Fruit fly (Drosophila melanogaster) whole organism, adult: ENCODE data around the gene CG46026.

Source experiments
- CG11617 ChIP-seq: fragments of 200-800 bp; sonication (Bioruptor generic); optimal IDR thresholded peaks from 2 replicates; lab custom pipeline; 2017; ENCODE audit warnings: mild to moderate bottlenecking, missing biosample characterization, missing genetic modification reagents, missing genetic modification characterization
- CG12768 ChIP-seq: fragments of 200-800 bp; sonication (Bioruptor generic); optimal IDR thresholded peaks from 2 replicates; lab custom pipeline; 2017; ENCODE audit warnings: missing biosample characterization, missing genetic modification characterization, mild to moderate bottlenecking, moderate library complexity, missing genetic modification reagents
- CG14711 ChIP-seq: fragments of 200-800 bp; sonication (Bioruptor generic); optimal IDR thresholded peaks from 2 replicates; lab custom pipeline; 2018; ENCODE audit warnings: missing biosample characterization, mild to moderate bottlenecking, missing genetic modification characterization, moderate library complexity
- CG1620 ChIP-seq: fragments of 200-800 bp; sonication (Bioruptor generic); optimal IDR thresholded peaks from 2 replicates; lab custom pipeline; 2016; ENCODE audit warnings: missing biosample characterization, missing genetic modification characterization
- CG33017 ChIP-seq: fragments of 200-800 bp; sonication (Bioruptor generic); optimal IDR thresholded peaks from 2 replicates; lab custom pipeline; 2018; ENCODE audit warnings: missing biosample characterization, mild to moderate bottlenecking, missing genetic modification characterization, moderate library complexity
- CG5204 ChIP-seq: fragments of 200-800 bp; sonication (Bioruptor generic); optimal IDR thresholded peaks from 2 replicates; lab custom pipeline; 2016; ENCODE audit warnings: missing biosample characterization, missing genetic modification characterization
- CG7045 ChIP-seq: fragments of 200-800 bp; sonication (Bioruptor generic); optimal IDR thresholded peaks from 2 replicates; lab custom pipeline; 2017; ENCODE audit warnings: missing biosample characterization, mild to moderate bottlenecking, missing genetic modification characterization
- CG7101 ChIP-seq: fragments of 200-800 bp; sonication (Bioruptor generic); optimal IDR thresholded peaks from 2 replicates; lab custom pipeline; 2018; ENCODE audit warnings: missing biosample characterization, mild to moderate bottlenecking, missing genetic modification characterization, moderate library complexity
- Clk ChIP-seq: fragments of 200-800 bp; sonication (Bioruptor generic); optimal IDR thresholded peaks from 2 replicates; lab custom pipeline; 2017; ENCODE audit warnings: missing biosample characterization, missing genetic modification characterization
- Crg-1 ChIP-seq: fragments of 200-800 bp; sonication (Bioruptor generic); optimal IDR thresholded peaks from 2 replicates; lab custom pipeline; 2016; ENCODE audit warnings: missing biosample characterization, missing genetic modification characterization
- Hr96 ChIP-seq: fragments of 200-800 bp; sonication (Bioruptor generic); optimal IDR thresholded peaks from 2 replicates; lab custom pipeline; 2016; ENCODE audit warnings: missing biosample characterization, missing genetic modification characterization
- Mnt ChIP-seq: fragments of 200-800 bp; sonication (Bioruptor generic); optimal IDR thresholded peaks from 2 replicates; lab custom pipeline; 2016; ENCODE audit warnings: missing biosample characterization, mild to moderate bottlenecking, missing genetic modification characterization
- bab1 ChIP-seq: fragments of 200-800 bp; sonication (Bioruptor generic); optimal IDR thresholded peaks from 3 replicates; lab custom pipeline; 2019; ENCODE audit warnings: missing biosample characterization, mild to moderate bottlenecking, missing genetic modification characterization, moderate library complexity
- cic ChIP-seq: fragments of 200-800 bp; sonication (Bioruptor generic); optimal IDR thresholded peaks from 2 replicates; lab custom pipeline; 2017; ENCODE audit warnings: missing biosample characterization, mild to moderate bottlenecking, missing genetic modification characterization, moderate library complexity
- cnc ChIP-seq, 2 experiments: fragments of >200 bp; optimal IDR thresholded peaks; 2 replicates each; lab custom pipeline; 2017
- kay ChIP-seq: fragments of 200-800 bp; sonication (Bioruptor generic); peaks from one replicate; lab custom pipeline; 2016; ENCODE audit warnings: missing biosample characterization, missing genetic modification characterization, borderline replicate concordance
- ovo ChIP-seq: fragments of 200-800 bp; sonication (Bioruptor generic); optimal IDR thresholded peaks from 2 replicates; lab custom pipeline; 2016; ENCODE audit warnings: missing biosample characterization, missing genetic modification characterization
- pad ChIP-seq: fragments of 200-800 bp; sonication (Bioruptor generic); optimal IDR thresholded peaks from 3 replicates; lab custom pipeline; 2017; ENCODE audit warnings: missing biosample characterization, missing genetic modification characterization, mild to moderate bottlenecking, moderate library complexity, missing genetic modification reagents
- tj ChIP-seq: fragments of 200-800 bp; sonication (Bioruptor generic); optimal IDR thresholded peaks from 3 replicates; lab custom pipeline; 2017; ENCODE audit warnings: missing biosample characterization, mild to moderate bottlenecking, missing genetic modification characterization, moderate library complexity
- toe ChIP-seq: fragments of 200-800 bp; sonication (Bioruptor generic); optimal IDR thresholded peaks from 2 replicates; lab custom pipeline; 2016; ENCODE audit warnings: missing biosample characterization, missing genetic modification characterization

The CG46026 gene

dm6 chr3R:6311641-6312259, 5.1 kb downstream of the CG46026 start, which contains the start of gene Osi17:
Gene Osi17, plus strand, starts transcription at chr3R:6311772.
- TF ChIP-seq pad (GFP tag; lab: Kevin White, UChicago) (no peak), Mnt (GFP tag; lab: Kevin White, UChicago) (no peak), toe (no peak), CG7045 (GFP tag; lab: Kevin White, UChicago) (no peak), ovo (GFP tag; lab: Kevin White, UChicago) (no peak), CG12768 (GFP tag; lab: Kevin White, UChicago) (no peak), CG5204 (GFP tag; lab: Kevin White, UChicago) (no peak), CG14711 (tag; lab: Kevin White, UChicago) (no peak), cnc (optimal IDR thresholded peaks at IDR 0.05; lab: Kevin White, UChicago) (no peak), tj (GFP tag; lab: Kevin White, UChicago) (no peak), Crg-1 (no peak), kay (no peak)

dm6 chr3R:6315078-6315477, 8.4 kb downstream of the CG46026 start:
- TF ChIP-seq Hr96 (GFP tag; lab: Kevin White, UChicago) (no peak), Crg-1 (no peak), pad (GFP tag; lab: Kevin White, UChicago) (no peak), cnc (optimal IDR thresholded peaks at IDR 0.05; lab: Kevin White, UChicago) (no peak), cic (GFP tag; lab: Kevin White, UChicago) (no peak), CG12768 (GFP tag; lab: Kevin White, UChicago) (no peak), toe (no peak), bab1 (GFP tag; lab: Kevin White, UChicago) (no peak), tj (GFP tag; lab: Kevin White, UChicago) (no peak), CG33017 (no peak), CG5204 (GFP tag; lab: Kevin White, UChicago) (no peak), ovo (GFP tag; lab: Kevin White, UChicago) (no peak), Clk (no peak), Mnt (GFP tag; lab: Kevin White, UChicago) (no peak), CG14711 (tag; lab: Kevin White, UChicago) (no peak)

- TF ChIP-seq kay (no peak), cnc (optimal IDR thresholded peaks at IDR 0.05; lab: Kevin White, UChicago) (no peak), CG7101 (no peak), Crg-1 (no peak), cic (GFP tag; lab: Kevin White, UChicago) (no peak), tj (GFP tag; lab: Kevin White, UChicago) (no peak), bab1 (GFP tag; lab: Kevin White, UChicago) (no peak), Mnt (GFP tag; lab: Kevin White, UChicago) (no peak), CG33017 (no peak), pad (GFP tag; lab: Kevin White, UChicago) (no peak), toe (no peak), Hr96 (GFP tag; lab: Kevin White, UChicago) (no peak), CG11617 (GFP tag; lab: Kevin White, UChicago) (no peak), ovo (GFP tag; lab: Kevin White, UChicago) (no peak), Clk (no peak), CG7045 (GFP tag; lab: Kevin White, UChicago) (no peak), CG5204 (GFP tag; lab: Kevin White, UChicago) (no peak), CG12768 (GFP tag; lab: Kevin White, UChicago) (no peak), CG1620 (GFP tag; lab: Kevin White, UChicago) (no peak), CG14711 (tag; lab: Kevin White, UChicago) (no peak)
Measured at dm6 chr3R:6329774-6330298, 23.2 kb downstream of the CG46026 start, which contains the start of gene Osi18. Gene Osi18, plus strand, starts transcription at chr3R:6330248.

dm6 chr3R:6334906-6335433, 28.3 kb downstream of the CG46026 start, which contains the start of gene Osi19:
Gene Osi19, plus strand, starts transcription at chr3R:6335362.
- TF ChIP-seq pad (GFP tag; lab: Kevin White, UChicago) (no peak), bab1 (GFP tag; lab: Kevin White, UChicago) (no peak), Hr96 (GFP tag; lab: Kevin White, UChicago) (no peak), cic (GFP tag; lab: Kevin White, UChicago) (no peak), Crg-1 (no peak), cnc (optimal IDR thresholded peaks at IDR 0.05; lab: Kevin White, UChicago) (no peak), CG7101 (no peak), tj (GFP tag; lab: Kevin White, UChicago) (no peak), CG33017 (no peak), ovo (GFP tag; lab: Kevin White, UChicago) (no peak), CG7045 (GFP tag; lab: Kevin White, UChicago) (no peak)

dm6 chr3R:6337397-6337796, 30.7 kb downstream of the CG46026 start:
- TF ChIP-seq CG11617 (GFP tag; lab: Kevin White, UChicago) (no peak), bab1 (GFP tag; lab: Kevin White, UChicago) (no peak), CG7101 (no peak), tj (GFP tag; lab: Kevin White, UChicago) (no peak), Crg-1 (no peak), toe (no peak), CG7045 (GFP tag; lab: Kevin White, UChicago) (no peak), CG12768 (GFP tag; lab: Kevin White, UChicago) (no peak), ovo (GFP tag; lab: Kevin White, UChicago) (no peak), CG14711 (tag; lab: Kevin White, UChicago) (no peak), Clk (no peak), kay (no peak), Hr96 (GFP tag; lab: Kevin White, UChicago) (no peak), Mnt (GFP tag; lab: Kevin White, UChicago) (no peak), CG5204 (GFP tag; lab: Kevin White, UChicago) (no peak), cnc (optimal IDR thresholded peaks at IDR 0.05; lab: Kevin White, UChicago) (no peak), CG33017 (no peak), cic (GFP tag; lab: Kevin White, UChicago) (no peak), CG1620 (GFP tag; lab: Kevin White, UChicago) (no peak), pad (GFP tag; lab: Kevin White, UChicago) (no peak)
